Fruit fly (Drosophila melanogaster): Measurements from ENCODE around the gene CG7768.

Gene CG7768

DNA sequence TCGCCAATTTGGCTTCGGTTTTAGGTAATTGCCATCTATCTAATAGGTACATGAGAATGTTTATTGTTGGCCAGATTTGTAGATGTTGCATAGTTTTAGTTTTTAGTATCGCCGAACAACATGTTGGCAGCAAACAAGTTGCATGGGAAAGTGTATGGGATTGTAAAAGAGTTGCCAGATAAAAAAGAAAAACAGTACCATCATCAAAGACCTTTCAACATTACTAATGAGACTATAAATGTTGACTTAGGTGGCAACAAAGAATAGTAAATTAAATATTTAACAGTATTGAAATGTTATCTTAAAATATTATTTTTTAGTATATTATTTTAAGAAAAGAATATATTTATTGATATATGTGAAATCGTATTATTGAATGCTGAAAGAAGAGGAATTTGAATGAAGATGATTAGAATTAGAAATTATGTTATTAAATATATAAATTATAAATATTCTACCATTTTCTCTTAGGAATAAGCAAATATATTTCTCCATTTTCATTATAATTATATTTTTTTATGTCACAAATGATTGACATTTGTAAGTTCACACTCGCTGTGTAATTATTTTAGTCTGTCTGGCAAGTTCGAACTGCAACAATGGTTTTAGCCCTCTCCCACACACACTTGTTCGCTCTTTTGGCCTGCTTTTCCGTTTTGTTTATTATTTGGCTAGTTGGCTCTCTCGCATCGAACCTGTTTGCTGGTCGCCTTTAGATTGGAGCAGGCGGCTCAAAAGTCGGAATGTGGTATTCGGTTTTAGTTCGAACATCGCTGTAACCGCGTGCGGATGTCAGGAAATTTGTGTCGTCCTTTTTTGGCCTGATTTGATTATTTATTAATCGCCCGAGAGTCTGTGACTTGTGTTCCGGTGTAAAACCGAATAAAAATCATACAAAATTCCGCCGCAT is 13.1 kb upstream of the CG7768 start (continued):
- TF ChIP-seq CG2678 (tag; optimal IDR thresholded peaks at IDR 0.05): peak; percentile 73
- TF ChIP-seq Usf (GFP tag; optimal IDR thresholded peaks at IDR 0.05): no peak
- TF ChIP-seq maf-S (GFP tag; optimal IDR thresholded peaks at IDR 0.05): no peak
- TF ChIP-seq Sox100B (GFP tag; optimal IDR thresholded peaks at IDR 0.05): peak; percentile 14
- no peak for TF ChIP-seq CHES-1-like (GFP tag; optimal IDR thresholded peaks at IDR 0.05)
- TF ChIP-seq Vsx1 (GFP tag; optimal IDR thresholded peaks at IDR 0.05): no peak
- TF ChIP-seq CG9932 (GFP tag; IDR thresholded peaks at IDR 0.05): no peak
- TF ChIP-seq zfh2 (GFP tag; optimal IDR thresholded peaks at IDR 0.05): no peak
- TF ChIP-seq gcm (GFP tag; optimal IDR thresholded peaks at IDR 0.05): no peak
- TF ChIP-seq Optix (GFP tag; IDR thresholded peaks at IDR 0.05): no peak
- TF ChIP-seq Lhr (GFP tag; optimal IDR thresholded peaks at IDR 0.05): no peak
- no peak for TF ChIP-seq crol (GFP tag; IDR thresholded peaks at IDR 0.05)
- TF ChIP-seq crc (GFP tag; optimal IDR thresholded peaks at IDR 0.05): no peak
- TF ChIP-seq Dek (tag; optimal IDR thresholded peaks at IDR 0.05): no peak
- TF ChIP-seq CG30403 (GFP tag; optimal IDR thresholded peaks at IDR 0.05): peak; percentile 51
- TF ChIP-seq CG17568 (GFP tag; optimal IDR thresholded peaks at IDR 0.05): no peak
- TF ChIP-seq CG10462 (GFP tag; optimal IDR thresholded peaks at IDR 0.05): no peak
- no peak for TF ChIP-seq CG15073 (GFP tag; optimal IDR thresholded peaks at IDR 0.05)
- no peak for TF ChIP-seq Sry-β (GFP tag; optimal IDR thresholded peaks at IDR 0.05)
- TF ChIP-seq CG16813 (GFP tag; IDR thresholded peaks at IDR 0.05; ENCODE audit: partially characterized antibody): no peak
- TF ChIP-seq tap (tag; optimal IDR thresholded peaks at IDR 0.05): no peak
- no peak for TF ChIP-seq Hey (tag; optimal IDR thresholded peaks at IDR 0.05)
- no peak for TF ChIP-seq vfl (GFP tag; optimal IDR thresholded peaks at IDR 0.05)
- no peak for TF ChIP-seq B-H2 (GFP tag; optimal IDR thresholded peaks at IDR 0.05)
- no peak for TF ChIP-seq CG7987 (GFP tag; optimal IDR thresholded peaks at IDR 0.05)
- TF ChIP-seq CG30020 (tag; optimal IDR thresholded peaks at IDR 0.05): no peak
- peak; percentile 19 for TF ChIP-seq CG18619 (GFP tag; optimal IDR thresholded peaks at IDR 0.05)
- no peak for TF ChIP-seq jing (GFP tag; optimal IDR thresholded peaks at IDR 0.05)
- TF ChIP-seq CG14050 (GFP tag; IDR thresholded peaks at IDR 0.05): no peak
- TF ChIP-seq Dref (GFP tag; IDR thresholded peaks at IDR 0.05): no peak
- no peak for TF ChIP-seq Tbp (GFP tag; optimal IDR thresholded peaks at IDR 0.05)
- TF ChIP-seq D (optimal IDR thresholded peaks at IDR 0.05): no peak
- no peak for TF ChIP-seq D (GFP tag; optimal IDR thresholded peaks at IDR 0.05)
- TF ChIP-seq az2 (GFP tag; optimal IDR thresholded peaks at IDR 0.05): peak; percentile 32
- no peak; the same call in 1 of the 2 replicates for TF ChIP-seq slbo (GFP tag; IDR thresholded peaks at IDR 0.05)
- no peak for TF ChIP-seq CG3065 (GFP tag; optimal IDR thresholded peaks at IDR 0.05)
- TF ChIP-seq nerfin-2 (GFP tag; IDR thresholded peaks at IDR 0.05; ENCODE audit: partially characterized antibody): no peak
- no peak for TF ChIP-seq CG16863 (GFP tag; optimal IDR thresholded peaks at IDR 0.05)
- TF ChIP-seq CG8281 (tag; optimal IDR thresholded peaks at IDR 0.05): no peak
- TF ChIP-seq HLH3B (GFP tag; IDR thresholded peaks at IDR 0.05): no peak
- TF ChIP-seq gro (GFP tag; optimal IDR thresholded peaks at IDR 0.05): peak; percentile 0
- TF ChIP-seq CG10565 (GFP tag; optimal IDR thresholded peaks at IDR 0.05): no peak
- peak; percentile 3 for TF ChIP-seq Nf-YC (tag; optimal IDR thresholded peaks at IDR 0.05)
- peak; percentile 12 for TF ChIP-seq CG4424 (GFP tag; optimal IDR thresholded peaks at IDR 0.05)
- peak; percentile 25; the same call in 1 of the 2 replicates for TF ChIP-seq Xrp1 (GFP tag; IDR thresholded peaks at IDR 0.05)
- TF ChIP-seq lmd (GFP tag; IDR thresholded peaks at IDR 0.05): no peak
- TF ChIP-seq ssp (GFP tag; IDR thresholded peaks at IDR 0.05): no peak
- TF ChIP-seq Camta (GFP tag; optimal IDR thresholded peaks at IDR 0.05): no peak
- no peak for TF ChIP-seq GATAe (GFP tag; conservative IDR thresholded peaks at IDR 0.05)
- TF ChIP-seq Neu2 (GFP tag; optimal IDR thresholded peaks at IDR 0.05; ENCODE audit: borderline replicate concordance): no peak

All from whole organism, embryonic.